Fruit fly (Drosophila melanogaster): ENCODE results near the gene CG31808.

The CG31808 gene

dm6 chr2L:16715841-16716701 is at the start of gene CG31808, which contains the start of gene Cyt-c-d (continued):
- TF ChIP-seq fkh (GFP tag; optimal IDR thresholded peaks at IDR 0.05), result peak; percentile 61
- TF ChIP-seq Met (GFP tag; optimal IDR thresholded peaks at IDR 0.05), result peak; percentile 98
- TF ChIP-seq Hr39 (GFP tag; optimal IDR thresholded peaks at IDR 0.05), result peak; percentile 94
- peak; percentile 99 for TF ChIP-seq CG6163 (GFP tag; IDR thresholded peaks at IDR 0.05)
- peak; percentile 97 for TF ChIP-seq Sox14 (GFP tag; optimal IDR thresholded peaks at IDR 0.05)
- TF ChIP-seq CG6792 (GFP tag; optimal IDR thresholded peaks at IDR 0.05), result peak; percentile 97
- TF ChIP-seq vri (GFP tag; optimal IDR thresholded peaks at IDR 0.05), result peak; percentile 95
- TF ChIP-seq CG11902 (GFP tag; optimal IDR thresholded peaks at IDR 0.05), result peak; percentile 90
- peak; percentile 93 for TF ChIP-seq fd85E (GFP tag; optimal IDR thresholded peaks at IDR 0.05)
- TF ChIP-seq net (GFP tag; optimal IDR thresholded peaks at IDR 0.05), result peak; percentile 98

dm6 chr2L:16764480-16764879 is 48.5 kb upstream of the CG31808 start:
- no peak for TF ChIP-seq CG4318 (GFP tag; optimal IDR thresholded peaks at IDR 0.05)
- TF ChIP-seq eg (GFP tag; IDR thresholded peaks at IDR 0.05), result no peak
- TF ChIP-seq Hr38 (GFP tag; optimal IDR thresholded peaks at IDR 0.05), result no peak
- no peak for TF ChIP-seq Hr4 (GFP tag; optimal IDR thresholded peaks at IDR 0.05)
- TF ChIP-seq pdm3 (GFP tag; optimal IDR thresholded peaks at IDR 0.05), result no peak
- no peak for TF ChIP-seq CG8119 (GFP tag; IDR thresholded peaks at IDR 0.05)
- TF ChIP-seq CG3919 (GFP tag; optimal IDR thresholded peaks at IDR 0.05), result no peak
- no peak for TF ChIP-seq CG31627 (GFP tag; optimal IDR thresholded peaks at IDR 0.05)
- no peak for TF ChIP-seq Smox (GFP tag; optimal IDR thresholded peaks at IDR 0.05)
- no peak for TF ChIP-seq Eip78C (GFP tag)
- no peak for TF ChIP-seq CG6163 (GFP tag; IDR thresholded peaks at IDR 0.05)
- TF ChIP-seq Lpt (GFP tag; optimal IDR thresholded peaks at IDR 0.05), result no peak
- TF ChIP-seq Blimp-1 (GFP tag; optimal IDR thresholded peaks at IDR 0.05), result no peak
- TF ChIP-seq ss (GFP tag; optimal IDR thresholded peaks at IDR 0.05), result no peak
- TF ChIP-seq CG32006 (GFP tag; optimal IDR thresholded peaks at IDR 0.05), result no peak

DNA sequence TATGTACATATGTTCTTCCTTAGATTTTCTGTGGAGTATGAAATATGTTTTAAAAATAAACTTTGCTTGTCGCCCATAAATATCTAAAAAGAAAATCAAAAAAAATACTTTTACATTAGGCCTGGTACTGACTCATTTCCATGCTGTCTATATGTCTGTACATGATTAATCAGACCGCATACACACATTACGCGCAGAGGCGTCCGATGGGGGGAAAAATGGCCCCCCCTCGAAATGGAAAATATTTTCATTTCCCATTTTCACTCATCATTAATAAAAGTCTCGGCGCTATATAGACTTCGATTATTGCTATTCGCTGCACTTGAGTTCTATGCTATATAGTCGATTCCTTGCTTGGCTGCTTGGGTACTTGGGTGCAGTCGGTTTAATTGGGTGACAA is 45.9 kb upstream of the CG31808 start:
- peak; percentile 49 for TF ChIP-seq svp (GFP tag)
- TF ChIP-seq fkh (GFP tag; optimal IDR thresholded peaks at IDR 0.05), result no peak
- 0 out of 3 replicates have a peak, but pooled peaks have one; percentile 12 for TF ChIP-seq eg (GFP tag; IDR thresholded peaks at IDR 0.05)
- no peak for TF ChIP-seq CG8319 (GFP tag; optimal IDR thresholded peaks at IDR 0.05)

DNA sequence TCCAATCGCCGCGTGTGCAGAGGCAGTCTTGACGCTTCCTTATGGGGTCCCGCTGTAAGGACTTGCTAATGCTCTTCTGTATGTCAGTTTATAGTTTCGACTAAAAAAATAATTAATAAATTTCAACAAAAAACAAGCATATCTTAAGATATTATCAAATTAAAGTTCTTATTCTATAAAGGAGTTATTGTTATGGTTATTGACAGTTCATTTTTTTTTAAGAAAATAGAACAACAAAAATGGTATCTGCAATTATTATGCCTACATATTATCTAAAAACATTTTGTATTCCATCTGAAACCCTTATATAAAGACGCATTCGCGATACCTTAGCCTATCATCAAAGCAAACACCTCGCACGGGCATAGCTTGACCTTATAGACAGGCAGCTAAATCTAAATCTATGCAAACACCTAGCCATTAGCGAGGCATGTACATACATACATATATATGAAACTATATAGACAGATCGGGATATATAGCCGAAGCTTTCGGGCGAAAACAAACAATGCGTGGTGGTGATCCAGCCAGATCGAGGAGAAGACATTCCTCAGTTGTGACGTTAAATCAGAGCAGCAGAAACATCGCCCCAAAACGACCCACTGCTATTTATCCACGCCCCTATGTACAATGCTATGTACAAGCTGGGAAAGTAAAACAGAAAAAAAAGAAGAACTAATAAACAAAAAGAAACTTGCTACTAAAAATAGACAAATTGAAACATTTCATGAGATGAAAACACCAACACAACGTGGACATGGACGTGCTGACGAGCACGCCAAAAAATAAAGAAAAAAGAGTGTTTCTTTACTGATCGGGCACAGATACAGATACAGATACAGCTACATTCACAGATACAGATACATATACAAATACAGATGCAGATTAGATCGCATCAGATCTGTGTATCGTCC is 44.8 kb upstream of the CG31808 start, which contains the start of gene ppk17:
TSS of gene ppk17 (minus strand) at position 51 of the 914 bp plus-strand sequence.
- TF ChIP-seq CG11762 (GFP tag; optimal IDR thresholded peaks at IDR 0.05; ENCODE audit: insufficient read depth) (no peak), eg (GFP tag; IDR thresholded peaks at IDR 0.05) (peak; percentile 75; the same call in 2 of the 3 replicates), CG3032 (tag; optimal IDR thresholded peaks at IDR 0.05) (no peak), CG6276 (GFP tag; optimal IDR thresholded peaks at IDR 0.05) (peak; percentile 56), CG8119 (GFP tag; IDR thresholded peaks at IDR 0.05) (peak; percentile 55), CG15336 (GFP tag; IDR thresholded peaks at IDR 0.05) (peak; percentile 58), Gug (GFP tag; IDR thresholded peaks at IDR 0.05) (0 out of 2 replicates have a peak, but pooled peaks have one; percentile 19), ss (GFP tag; optimal IDR thresholded peaks at IDR 0.05) (no peak), OdsH (GFP tag; optimal IDR thresholded peaks at IDR 0.05) (no peak), CG6163 (GFP tag; IDR thresholded peaks at IDR 0.05) (peak; percentile 48; the same call in 1 of the 3 replicates)
